Worm (Caenorhabditis elegans) whole organism, mixed stage, embryonic: ENCODE measurements around the gene cyp-33C6.

Source experiments
- bed-3 ChIP-seq: fragments of 200-800 bp; sonication (Bioruptor generic); optimal IDR thresholded peaks from 3 replicates; lab custom pipeline; 2018; ENCODE audit warnings: mild to moderate bottlenecking, missing genetic modification characterization, moderate library complexity, missing compliant biosample characterization
- blmp-1 ChIP-seq: fragments of 150-350 bp; optimal IDR thresholded peaks from 2 replicates; lab custom pipeline; 2014; ENCODE audit warnings: missing biosample characterization, missing genetic modification characterization
- ceh-39 ChIP-seq: fragments of 150-350 bp; optimal IDR thresholded peaks from 2 replicates; lab custom pipeline; 2014; ENCODE audit warnings: missing biosample characterization, missing genetic modification characterization
- ceh-43 ChIP-seq: fragments of 200-800 bp; sonication (Bioruptor generic); optimal IDR thresholded peaks from 2 replicates; lab custom pipeline; 2018; ENCODE audit warnings: mild to moderate bottlenecking, missing genetic modification characterization, moderate library complexity, missing compliant biosample characterization
- ceh-83 ChIP-seq: fragments of 200-800 bp; sonication (Bioruptor generic); optimal IDR thresholded peaks from 2 replicates; lab custom pipeline; 2018; ENCODE audit warnings: mild to moderate bottlenecking, missing genetic modification characterization, missing compliant biosample characterization
- ces-1 ChIP-seq: fragments of 150-350 bp; optimal IDR thresholded peaks from 2 replicates; lab custom pipeline; 2014; ENCODE audit warnings: missing biosample characterization, missing genetic modification reagents, missing genetic modification characterization
- cnd-1 ChIP-seq: fragments of 200-800 bp; sonication (Bioruptor generic); optimal IDR thresholded peaks from 2 replicates; lab custom pipeline; 2018; ENCODE audit warnings: mild to moderate bottlenecking, missing genetic modification characterization, missing compliant biosample characterization
- drap-1 ChIP-seq: fragments of 200-800 bp; sonication (Bioruptor generic); optimal IDR thresholded peaks from 3 replicates; lab custom pipeline; 2018; ENCODE audit warnings: mild to moderate bottlenecking, missing genetic modification characterization, missing compliant biosample characterization
- elt-1 ChIP-seq: sonication (generic microtip); optimal IDR thresholded peaks from 2 replicates; lab custom pipeline; 2017; ENCODE audit warnings: missing genetic modification characterization, mild to moderate bottlenecking, missing compliant biosample characterization, antibody characterized with exemption, moderate library complexity, borderline replicate concordance; ENCODE audit not compliant: insufficient read depth
- elt-3 ChIP-seq: fragments of 150-350 bp; optimal IDR thresholded peaks from 2 replicates; lab custom pipeline; 2014; ENCODE audit warnings: missing biosample characterization, missing genetic modification characterization
- ham-2 ChIP-seq: fragments of 200-800 bp; sonication (Bioruptor generic); optimal IDR thresholded peaks from 2 replicates; lab custom pipeline; 2018; ENCODE audit warnings: mild to moderate bottlenecking, missing genetic modification characterization, missing compliant biosample characterization
- hlh-1 ChIP-seq: fragments of 150-350 bp; optimal IDR thresholded peaks from 2 replicates; lab custom pipeline; 2014; ENCODE audit warnings: missing biosample characterization, missing genetic modification reagents, missing genetic modification characterization
- lin-13 ChIP-seq: fragments of 150-350 bp; optimal IDR thresholded peaks from 2 replicates; lab custom pipeline; 2014; ENCODE audit warnings: missing biosample characterization, missing genetic modification characterization
- lin-32 ChIP-seq: fragments of 200-800 bp; sonication (Bioruptor generic); optimal IDR thresholded peaks from 2 replicates; lab custom pipeline; 2018; ENCODE audit warnings: mild to moderate bottlenecking, missing genetic modification characterization, missing compliant biosample characterization
- lsy-2 ChIP-seq: fragments of 150-350 bp; optimal IDR thresholded peaks from 2 replicates; lab custom pipeline; 2014; ENCODE audit warnings: missing biosample characterization, missing genetic modification characterization
- mab-5 ChIP-seq: fragments of 150-350 bp; optimal IDR thresholded peaks from 2 replicates; lab custom pipeline; 2014; ENCODE audit warnings: missing biosample characterization, missing genetic modification characterization
- mep-1 ChIP-seq: fragments of 150-350 bp; optimal IDR thresholded peaks from 2 replicates; lab custom pipeline; 2017; ENCODE audit warnings: missing biosample characterization, missing genetic modification reagents, missing genetic modification characterization, inconsistent platforms
- mls-2 ChIP-seq: sonication (generic microtip); optimal IDR thresholded peaks from 2 replicates; lab custom pipeline; 2016; ENCODE audit warnings: mild to moderate bottlenecking, missing genetic modification characterization, moderate library complexity, missing compliant biosample characterization
- nhr-12 ChIP-seq: fragments of 150-350 bp; optimal IDR thresholded peaks from 2 replicates; lab custom pipeline; 2014; ENCODE audit warnings: missing biosample characterization, missing genetic modification characterization
- nhr-2 ChIP-seq: fragments of 150-350 bp; optimal IDR thresholded peaks from 2 replicates; lab custom pipeline; 2014; ENCODE audit warnings: missing biosample characterization, missing genetic modification characterization
- nhr-237 ChIP-seq: fragments of 150-350 bp; optimal IDR thresholded peaks from 2 replicates; lab custom pipeline; 2014; ENCODE audit warnings: missing biosample characterization, missing genetic modification characterization
- nhr-28 ChIP-seq: fragments of 150-350 bp; optimal IDR thresholded peaks from 2 replicates; lab custom pipeline; 2014; ENCODE audit warnings: missing biosample characterization, missing genetic modification characterization
- pha-4 ChIP-seq: fragments of 150-350 bp; optimal IDR thresholded peaks from 2 replicates; lab custom pipeline; 2018; ENCODE audit warnings: missing biosample characterization, missing genetic modification reagents, missing genetic modification characterization
- sem-2 ChIP-seq: fragments of 200-800 bp; sonication (Bioruptor generic); optimal IDR thresholded peaks from 2 replicates; lab custom pipeline; 2018; ENCODE audit warnings: mild to moderate bottlenecking, missing genetic modification characterization, missing compliant biosample characterization
- snpc-4 ChIP-seq: fragments of 150-350 bp; optimal IDR thresholded peaks from 2 replicates; lab custom pipeline; 2014; ENCODE audit warnings: missing biosample characterization, missing genetic modification characterization
- sptf-1 ChIP-seq: sonication (generic microtip); optimal IDR thresholded peaks from 2 replicates; lab custom pipeline; 2017; ENCODE audit warnings: mild to moderate bottlenecking, missing genetic modification characterization, moderate library complexity, missing compliant biosample characterization
- tbx-8 ChIP-seq: fragments of 200-800 bp; sonication (Bioruptor generic); optimal IDR thresholded peaks from 2 replicates; lab custom pipeline; 2018; ENCODE audit warnings: mild to moderate bottlenecking, missing genetic modification characterization, moderate library complexity, missing compliant biosample characterization
- unc-120 ChIP-seq: sonication (generic microtip); optimal IDR thresholded peaks from 2 replicates; lab custom pipeline; 2017; ENCODE audit warnings: missing genetic modification characterization, missing compliant biosample characterization; ENCODE audit not compliant: poor library complexity, severe bottlenecking
- unc-39 ChIP-seq: fragments of 150-350 bp; optimal IDR thresholded peaks from 2 replicates; lab custom pipeline; 2014; ENCODE audit warnings: missing biosample characterization, missing genetic modification characterization
- unc-62 ChIP-seq: fragments of 150-350 bp; optimal IDR thresholded peaks from 2 replicates; lab custom pipeline; 2014; ENCODE audit warnings: missing biosample characterization, missing genetic modification reagents, missing genetic modification characterization
- zip-8 ChIP-seq: fragments of 150-350 bp; optimal IDR thresholded peaks from 2 replicates; lab custom pipeline; 2014; ENCODE audit warnings: missing biosample characterization, missing genetic modification characterization
- ztf-11 ChIP-seq: fragments of 150-350 bp; optimal IDR thresholded peaks from 2 replicates; lab custom pipeline; 2014; ENCODE audit warnings: missing biosample characterization, missing genetic modification characterization

cyp-33C6 gene

DNA sequence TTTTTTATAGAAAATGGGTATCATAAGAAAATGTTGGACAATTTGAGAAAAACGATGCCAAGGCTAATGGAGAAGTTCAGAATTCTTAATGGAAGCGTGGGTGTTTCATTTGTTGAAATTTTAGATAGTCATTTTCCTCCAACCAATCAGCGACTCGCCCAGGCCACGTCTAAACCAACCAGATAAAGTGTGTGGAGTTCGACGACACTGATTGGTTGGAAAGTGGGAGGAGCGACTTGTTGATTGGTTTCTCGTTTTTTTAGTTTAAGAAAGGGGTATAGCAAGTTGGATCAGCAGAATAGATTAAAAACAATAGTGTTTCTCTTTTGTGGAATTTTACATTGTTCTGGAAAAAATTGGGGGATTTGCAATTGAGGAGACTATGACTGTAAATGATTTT, 41.7 kb downstream of the cyp-33C6 start:
- TF ChIP-seq nhr-28 (no peak), snpc-4 (tag; lab: Kevin White, UChicago) (no peak)

DNA sequence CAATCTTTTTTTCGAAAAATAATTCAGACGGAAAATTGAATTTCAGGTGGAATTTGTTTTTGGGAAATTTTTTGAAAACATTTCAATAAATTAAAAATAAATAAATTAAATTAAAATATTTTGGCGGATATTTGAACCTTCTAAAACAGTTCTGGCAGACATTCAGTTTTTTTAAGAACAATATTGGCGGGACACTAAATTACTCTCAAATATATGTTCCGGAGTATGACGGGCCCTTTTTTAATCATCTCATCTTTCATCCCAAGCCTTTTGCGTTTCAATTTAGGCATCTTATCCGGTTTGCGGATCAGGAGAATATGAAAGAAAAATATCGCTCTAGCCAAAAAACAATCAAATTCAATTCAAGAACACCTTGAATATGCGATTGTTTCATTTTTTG, 42.4 kb downstream of the cyp-33C6 start, which contains the start of gene svh-11:
Gene svh-11 (plus strand): TSS at position 301 of the 400 bp plus-strand sequence.
- no peak for TF ChIP-seq pha-4
- no peak for TF ChIP-seq ceh-83 (GFP tag; lab: Kevin White, UChicago)
- TF ChIP-seq tbx-8 (GFP tag; lab: Kevin White, UChicago), result no peak
- TF ChIP-seq snpc-4 (tag; lab: Kevin White, UChicago), result no peak

DNA sequence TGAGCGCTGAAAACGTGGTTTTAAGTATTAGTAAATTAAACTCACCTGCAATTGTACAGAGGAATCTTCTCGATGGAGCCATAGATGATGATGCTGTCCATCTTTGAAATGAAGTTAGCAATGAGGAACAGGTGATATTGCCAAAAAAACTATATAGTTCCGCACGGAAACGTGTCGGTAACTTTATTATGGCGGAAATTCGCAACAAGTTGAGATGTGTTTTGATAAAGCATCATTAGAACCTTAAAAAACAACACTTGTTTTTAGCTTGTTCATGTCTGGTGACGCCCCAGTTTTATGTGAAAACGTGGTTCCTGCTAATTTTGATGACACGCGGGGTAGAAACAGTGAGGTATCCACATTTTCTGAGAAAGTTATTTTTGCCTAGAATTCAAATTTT, 43.0 kb downstream of the cyp-33C6 start, which contains the start of gene srt-40:
Gene srt-40 (minus strand): TSS at position 101 of the 400 bp plus-strand sequence.
- no peak for TF ChIP-seq lin-13 (tag; lab: Kevin White, UChicago)
- no peak for TF ChIP-seq drap-1 (GFP tag; lab: Kevin White, UChicago)
- TF ChIP-seq ceh-39 (tag; lab: Kevin White, UChicago), result no peak
- TF ChIP-seq blmp-1 (tag; lab: Kevin White, UChicago), result no peak
- no peak for TF ChIP-seq tbx-8 (GFP tag; lab: Kevin White, UChicago)
- no peak for TF ChIP-seq cnd-1
- no peak for TF ChIP-seq nhr-2 (tag; lab: Kevin White, UChicago)
- no peak for TF ChIP-seq sptf-1 (tag; lab: Kevin White, UChicago)
- TF ChIP-seq ceh-83 (GFP tag; lab: Kevin White, UChicago), result no peak
- TF ChIP-seq unc-62, result no peak
- TF ChIP-seq elt-3, result no peak
- TF ChIP-seq sem-2 (GFP tag; lab: Kevin White, UChicago), result no peak
- TF ChIP-seq lin-32 (GFP tag; lab: Kevin White, UChicago), result no peak
- TF ChIP-seq ceh-43 (GFP tag; lab: Kevin White, UChicago), result no peak
- TF ChIP-seq mep-1 (tag; lab: Kevin White, UChicago), result no peak
- TF ChIP-seq pha-4, result no peak
- no peak for TF ChIP-seq mab-5 (tag; lab: Kevin White, UChicago)
- TF ChIP-seq ham-2 (GFP tag; lab: Kevin White, UChicago), result no peak
- no peak for TF ChIP-seq lsy-2

DNA sequence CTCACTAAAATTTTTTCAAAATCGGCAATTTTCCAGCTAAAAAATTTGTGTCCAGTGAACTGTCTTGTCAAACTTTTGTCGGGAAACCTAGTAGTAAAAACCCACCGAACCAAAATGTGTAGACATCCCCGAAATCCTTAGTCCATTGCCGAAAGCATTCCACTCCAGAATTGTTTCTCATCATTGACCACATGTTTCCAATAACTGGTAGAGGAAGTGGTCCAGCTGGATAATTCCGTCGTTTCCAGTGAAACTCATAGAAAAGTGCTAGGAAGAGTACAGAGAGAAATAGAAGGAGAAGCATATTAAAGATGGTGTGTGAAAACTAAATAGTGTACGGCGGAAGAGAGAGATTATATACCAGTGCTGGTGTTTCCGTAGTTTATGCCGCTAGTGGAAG, 45.1 kb downstream of the cyp-33C6 start, which contains the start of gene cyp-33C12:
Gene cyp-33C12 (minus strand): TSS at position 321 of the 400 bp plus-strand sequence.
- no peak for TF ChIP-seq elt-1 (tag; lab: Kevin White, UChicago)
- TF ChIP-seq ztf-11 (tag; lab: Kevin White, UChicago), result no peak
- TF ChIP-seq nhr-28, result no peak
- TF ChIP-seq unc-39 (tag; lab: Kevin White, UChicago), result no peak
- TF ChIP-seq ceh-83 (GFP tag; lab: Kevin White, UChicago), result no peak
- no peak for TF ChIP-seq unc-120 (tag; lab: Kevin White, UChicago)
- TF ChIP-seq nhr-12 (tag; lab: Kevin White, UChicago), result no peak
- TF ChIP-seq tbx-8 (GFP tag; lab: Kevin White, UChicago), result no peak
- TF ChIP-seq hlh-1 (tag; lab: Kevin White, UChicago), result no peak
- no peak for TF ChIP-seq ham-2 (GFP tag; lab: Kevin White, UChicago)
- no peak for TF ChIP-seq mep-1 (tag; lab: Kevin White, UChicago)
- TF ChIP-seq, all 35 proteins: peak for 0

DNA sequence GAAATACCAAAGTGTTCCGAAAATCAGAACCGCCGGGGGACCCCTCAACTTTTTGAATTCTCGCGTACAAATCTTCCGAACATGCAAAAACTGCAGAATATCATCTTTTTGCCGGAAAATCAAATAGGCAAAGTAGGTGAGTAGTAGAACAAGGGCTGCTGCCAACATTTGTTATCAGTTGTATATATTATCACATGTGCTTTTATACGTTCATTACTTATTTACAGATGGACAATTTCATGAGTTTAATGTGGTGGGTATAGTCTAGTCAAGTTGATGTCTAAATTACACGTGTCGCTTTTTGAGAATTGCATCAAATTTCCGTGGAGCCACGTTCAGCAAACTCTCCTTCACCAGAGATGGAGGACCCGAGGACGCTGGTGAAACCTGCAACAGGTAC, 48.0 kb downstream of the cyp-33C6 start, which contains the start of gene cyp-32B1:
Gene cyp-32B1 (minus strand): TSS at position 176 of the 400 bp plus-strand sequence.
- TF ChIP-seq nhr-12 (tag; lab: Kevin White, UChicago) (no peak), unc-39 (tag; lab: Kevin White, UChicago) (no peak), mls-2 (tag; lab: Kevin White, UChicago) (no peak), ces-1 (GFP tag; lab: Kevin White, UChicago) (no peak), bed-3 (GFP tag; lab: Kevin White, UChicago) (no peak), ceh-83 (GFP tag; lab: Kevin White, UChicago) (no peak), zip-8 (tag; lab: Kevin White, UChicago) (no peak), mab-5 (tag; lab: Kevin White, UChicago) (no peak), pha-4 (no peak), lin-32 (GFP tag; lab: Kevin White, UChicago) (no peak), unc-62 (no peak), nhr-237 (tag; lab: Kevin White, UChicago) (no peak), drap-1 (GFP tag; lab: Kevin White, UChicago) (no peak)
